Worm (Caenorhabditis elegans) whole organism, mixed stage, embryonic: ENCODE measurements around the gene nhr-122.

ENCODE experiments used
- ceh-43 ChIP-seq: fragments of 200-800 bp; sonication (Bioruptor generic); optimal IDR thresholded peaks from 2 replicates; lab custom pipeline; 2018; ENCODE audit warnings: mild to moderate bottlenecking, missing genetic modification characterization, moderate library complexity, missing compliant biosample characterization
- lin-13 ChIP-seq: fragments of 150-350 bp; optimal IDR thresholded peaks from 2 replicates; lab custom pipeline; 2014; ENCODE audit warnings: missing biosample characterization, missing genetic modification characterization
- lsy-2 ChIP-seq: fragments of 150-350 bp; optimal IDR thresholded peaks from 2 replicates; lab custom pipeline; 2014; ENCODE audit warnings: missing biosample characterization, missing genetic modification characterization
- nhr-237 ChIP-seq: fragments of 150-350 bp; optimal IDR thresholded peaks from 2 replicates; lab custom pipeline; 2014; ENCODE audit warnings: missing biosample characterization, missing genetic modification characterization
- nhr-28 ChIP-seq: fragments of 150-350 bp; optimal IDR thresholded peaks from 2 replicates; lab custom pipeline; 2014; ENCODE audit warnings: missing biosample characterization, missing genetic modification characterization
- unc-39 ChIP-seq: fragments of 150-350 bp; optimal IDR thresholded peaks from 2 replicates; lab custom pipeline; 2014; ENCODE audit warnings: missing biosample characterization, missing genetic modification characterization
- ztf-11 ChIP-seq: fragments of 150-350 bp; optimal IDR thresholded peaks from 2 replicates; lab custom pipeline; 2014; ENCODE audit warnings: missing biosample characterization, missing genetic modification characterization

ce11 chrIV:1567577-1567976 is 46.1 kb upstream of the nhr-122 start:
- TF ChIP-seq unc-39 (tag; lab: Kevin White, UChicago) (no peak), nhr-28 (tag; lab: Kevin White, UChicago) (no peak), lsy-2 (tag; lab: Kevin White, UChicago) (no peak), lin-13 (tag; lab: Kevin White, UChicago) (no peak), ztf-11 (tag; lab: Kevin White, UChicago) (no peak), nhr-237 (tag; lab: Kevin White, UChicago) (no peak), ceh-43 (GFP tag; lab: Kevin White, UChicago) (no peak)
